Worm (Caenorhabditis elegans): ENCODE data around the gene Y57G11C.1147.

- TF ChIP-seq nhr-11 (tag; optimal IDR thresholded peaks at IDR 0.05) (no peak), unc-62 (GFP tag; optimal IDR thresholded peaks at IDR 0.05) (no peak), ama-1 (optimal IDR thresholded peaks at IDR 0.05) (no peak), pag-3 (tag; optimal IDR thresholded peaks at IDR 0.05; ENCODE audit: borderline replicate concordance, insufficient read depth) (no peak), fos-1 (tag; optimal IDR thresholded peaks at IDR 0.05) (no peak), lin-39 (tag; optimal IDR thresholded peaks at IDR 0.05) (no peak), lsy-2 (tag; optimal IDR thresholded peaks at IDR 0.05) (no peak), unc-30 (tag; optimal IDR thresholded peaks at IDR 0.05) (no peak), lin-13 (GFP tag; optimal IDR thresholded peaks at IDR 0.05) (no peak), egl-27 (tag; optimal IDR thresholded peaks at IDR 0.05) (no peak), alr-1 (tag; optimal IDR thresholded peaks at IDR 0.05; ENCODE audit: borderline replicate concordance) (no peak)
Observed at ce11 chrIV:14759662-14760061, 37.7 kb downstream of the Y57G11C.1147 start.

Measured in whole organism, L1 larva.